ENCODE assay signal across 5 worm cellular contexts in genomic region chrIV:3227549-3228139, ce11.
TF ChIP-seq lines count a peak whose summit lies in the region.

No protein-coding gene starts in this region.

TF ChIP-seq in whole organism, L1 larva, 84 proteins besides CTCF, POLR2A, EP300 and RAD21 (continues in another document):
- peak; percentile 25 to 56 for TF ChIP-seq lsy-2 (tag; optimal IDR thresholded peaks at IDR 0.05; lab: Kevin White, UChicago)
- no peak for TF ChIP-seq pag-3 (tag; optimal IDR thresholded peaks at IDR 0.05; lab: Kevin White, UChicago; ENCODE audit: borderline replicate concordance, insufficient read depth)
- peak; percentile 9 for TF ChIP-seq xbp-1 (tag; optimal IDR thresholded peaks at IDR 0.05; lab: Kevin White, UChicago)
- peak; percentile 25 for TF ChIP-seq nhr-47 (tag; optimal IDR thresholded peaks at IDR 0.05; lab: Kevin White, UChicago)
- peak; percentile 22 for TF ChIP-seq lin-14 (GFP tag; optimal IDR thresholded peaks at IDR 0.05; lab: Kevin White, UChicago)
- TF ChIP-seq lin-35 (GFP tag; optimal IDR thresholded peaks at IDR 0.05; lab: Kevin White, UChicago), result peak; percentile 7 to 74
- no peak for TF ChIP-seq unc-98 (GFP tag; IDR thresholded peaks at IDR 0.05; lab: Robert Waterston, UW)
- no peak for TF ChIP-seq ztf-11 (tag; optimal IDR thresholded peaks at IDR 0.05; lab: Kevin White, UChicago)
- TF ChIP-seq elt-3 (tag; optimal IDR thresholded peaks at IDR 0.05; lab: Kevin White, UChicago), result peak in 3 of 6 experiments; percentile 38 to 79 (median 43)
- no peak for TF ChIP-seq mef-2 (tag; optimal IDR thresholded peaks at IDR 0.05; lab: Kevin White, UChicago)
- TF ChIP-seq dpl-1 (GFP tag; optimal IDR thresholded peaks at IDR 0.05; lab: Kevin White, UChicago), result peak in 1 of 3 experiments; percentile 9
- TF ChIP-seq snu-23 (GFP tag; optimal IDR thresholded peaks at IDR 0.05; lab: Kevin White, UChicago), result peak; percentile 64
- TF ChIP-seq C34B4.2 (tag; optimal IDR thresholded peaks at IDR 0.05; lab: Kevin White, UChicago), result no peak
- TF ChIP-seq sox-4 (tag; optimal IDR thresholded peaks at IDR 0.05; lab: Kevin White, UChicago), result no peak
- no peak for TF ChIP-seq irx-1 (tag; optimal IDR thresholded peaks at IDR 0.05; lab: Kevin White, UChicago)
- TF ChIP-seq nhr-12 (tag; optimal IDR thresholded peaks at IDR 0.05; lab: Kevin White, UChicago), result no peak
- TF ChIP-seq pax-3 (tag; optimal IDR thresholded peaks at IDR 0.05; lab: Kevin White, UChicago), result no peak
- TF ChIP-seq jun-1 (tag; optimal IDR thresholded peaks at IDR 0.05; lab: Kevin White, UChicago), result peak; percentile 27

TF ChIP-seq in whole organism, L3 larva, 47 proteins besides CTCF, POLR2A, EP300 and RAD21 (continues in another document):
- TF ChIP-seq mdl-1 (tag; optimal IDR thresholded peaks at IDR 0.05; lab: Kevin White, UChicago) (no peak), nhr-28 (tag; optimal IDR thresholded peaks at IDR 0.05; lab: Kevin White, UChicago) (no peak), tbx-2 (tag; optimal IDR thresholded peaks at IDR 0.05; lab: Kevin White, UChicago) (no peak), fos-1 (tag; optimal IDR thresholded peaks at IDR 0.05; lab: Kevin White, UChicago) (no peak), ceh-82 (tag; optimal IDR thresholded peaks at IDR 0.05; lab: Kevin White, UChicago) (no peak), nhr-43 (tag; optimal IDR thresholded peaks at IDR 0.05; lab: Kevin White, UChicago; ENCODE audit: poor library complexity, severe bottlenecking) (no peak), sea-2 (GFP tag; optimal IDR thresholded peaks at IDR 0.05; lab: Kevin White, UChicago) (no peak), elt-3 (tag; optimal IDR thresholded peaks at IDR 0.05; lab: Kevin White, UChicago) (no peak), elt-1 (tag; optimal IDR thresholded peaks at IDR 0.05; lab: Kevin White, UChicago) (no peak), nhr-23 (tag; optimal IDR thresholded peaks at IDR 0.05; lab: Kevin White, UChicago) (peak; percentile 73), nhr-12 (tag; optimal IDR thresholded peaks at IDR 0.05; lab: Kevin White, UChicago) (no peak), jun-1 (tag; optimal IDR thresholded peaks at IDR 0.05; lab: Kevin White, UChicago) (peak; percentile 67), lin-15B (tag; optimal IDR thresholded peaks at IDR 0.05; lab: Kevin White, UChicago) (no peak), zag-1 (tag; optimal IDR thresholded peaks at IDR 0.05; lab: Kevin White, UChicago) (no peak), nhr-67 (tag; optimal IDR thresholded peaks at IDR 0.05; lab: Kevin White, UChicago) (no peak), pqm-1 (tag; optimal IDR thresholded peaks at IDR 0.05; lab: Kevin White, UChicago) (peak; percentile 99), elt-2 (tag; optimal IDR thresholded peaks at IDR 0.05; lab: Kevin White, UChicago) (peak; percentile 98), daf-12 (tag; optimal IDR thresholded peaks at IDR 0.05; lab: Kevin White, UChicago) (no peak), aly-2 (tag; optimal IDR thresholded peaks at IDR 0.05; lab: Kevin White, UChicago) (no peak), eor-1 (tag; optimal IDR thresholded peaks at IDR 0.05; lab: Kevin White, UChicago) (no peak)

TF ChIP-seq in whole organism, early embryonic, 17 proteins besides CTCF, POLR2A, EP300 and RAD21:
- TF ChIP-seq hmg-4 (GFP tag; optimal IDR thresholded peaks at IDR 0.05; lab: Kevin White, UChicago), result peak; percentile 48
- TF ChIP-seq F13C5.2 (tag; optimal IDR thresholded peaks at IDR 0.05; lab: Kevin White, UChicago), result peak; percentile 52
- no peak for TF ChIP-seq scrt-1 (GFP tag; IDR thresholded peaks at IDR 0.05; lab: Robert Waterston, UW)

TF ChIP-seq in whole organism, midembryonic, 9 proteins besides CTCF, POLR2A, EP300 and RAD21:
- TF ChIP-seq cog-1 (tag; optimal IDR thresholded peaks at IDR 0.05; lab: Kevin White, UChicago) (peak; percentile 75), ref-1 (GFP tag; conservative IDR thresholded peaks at IDR 0.05; lab: Robert Waterston, UW) (no peak), flt-1 (GFP tag; IDR thresholded peaks at IDR 0.05; lab: Robert Waterston, UW) (peak; percentile 56; the same call in 1 of the 2 replicates)

TF ChIP-seq in whole organism, young adult, 124 proteins besides CTCF, POLR2A, EP300 and RAD21:
- no peak for TF ChIP-seq tbx-9 (tag; optimal IDR thresholded peaks at IDR 0.05; lab: Kevin White, UChicago; ENCODE audit: borderline replicate concordance)
- no peak for TF ChIP-seq cebp-1 (GFP tag; IDR thresholded peaks at IDR 0.05; lab: Robert Waterston, UW)
- TF ChIP-seq cebp-1 (tag; optimal IDR thresholded peaks at IDR 0.05; lab: Kevin White, UChicago), result peak; percentile 60
- TF ChIP-seq nhr-80 (tag; optimal IDR thresholded peaks at IDR 0.05; lab: Kevin White, UChicago), result peak; percentile 98
- no peak for TF ChIP-seq Y95B8A.8 (GFP tag; IDR thresholded peaks at IDR 0.05; lab: Robert Waterston, UW)
- no peak for TF ChIP-seq lin-26 (GFP tag; IDR thresholded peaks at IDR 0.05; lab: Robert Waterston, UW)
- TF ChIP-seq F37B4.10 (GFP tag; IDR thresholded peaks at IDR 0.05; lab: Robert Waterston, UW), result no peak
- no peak for TF ChIP-seq lag-1 (GFP tag; IDR thresholded peaks at IDR 0.05; lab: Robert Waterston, UW)
- no peak for TF ChIP-seq ceh-91 (GFP tag; IDR thresholded peaks at IDR 0.05; lab: Robert Waterston, UW)
- peak; percentile 54; the same call in 1 of the 2 replicates for TF ChIP-seq zfh-2 (GFP tag; conservative IDR thresholded peaks at IDR 0.05; lab: Robert Waterston, UW)
- TF ChIP-seq hmg-20 (GFP tag; IDR thresholded peaks at IDR 0.05; lab: Robert Waterston, UW), result no peak
- TF ChIP-seq lir-1 (GFP tag; conservative IDR thresholded peaks at IDR 0.05; lab: Robert Waterston, UW), result peak; percentile 5; the same call in 1 of the 2 replicates
- TF ChIP-seq ets-4 (GFP tag; optimal IDR thresholded peaks at IDR 0.05; lab: Kevin White, UChicago), result peak; percentile 77
- TF ChIP-seq snpc-4 (GFP tag; optimal IDR thresholded peaks at IDR 0.05; lab: Kevin White, UChicago), result no peak
- TF ChIP-seq snpc-4 (tag; optimal IDR thresholded peaks at IDR 0.05; lab: Kevin White, UChicago), result peak in 2 of 4 experiments; percentile 42 to 47
- TF ChIP-seq unc-62 (GFP tag; optimal IDR thresholded peaks at IDR 0.05; lab: Kevin White, UChicago), result peak; percentile 61
- TF ChIP-seq tbp1 (GFP tag; optimal IDR thresholded peaks at IDR 0.05; lab: Kevin White, UChicago), result peak; percentile 20
- peak; percentile 83 to 87 for TF ChIP-seq let-607 (tag; optimal IDR thresholded peaks at IDR 0.05; lab: Kevin White, UChicago)
- no peak for TF ChIP-seq repo-1 (tag; optimal IDR thresholded peaks at IDR 0.05; lab: Kevin White, UChicago)
- TF ChIP-seq dpl-1 (GFP tag; optimal IDR thresholded peaks at IDR 0.05; lab: Kevin White, UChicago), result no peak
- peak; percentile 64 for TF ChIP-seq nhr-90 (tag; optimal IDR thresholded peaks at IDR 0.05; lab: Kevin White, UChicago)
- TF ChIP-seq atf-7 (tag; optimal IDR thresholded peaks at IDR 0.05; lab: Kevin White, UChicago), result peak; percentile 82
- no peak for TF ChIP-seq rcor-1 (GFP tag; IDR thresholded peaks at IDR 0.05; lab: Robert Waterston, UW)
- TF ChIP-seq B0336.3 (GFP tag; IDR thresholded peaks at IDR 0.05; lab: Robert Waterston, UW), result peak; percentile 53; the same call in 1 of the 2 replicates
- TF ChIP-seq hrde-1 (tag; optimal IDR thresholded peaks at IDR 0.05; lab: Kevin White, UChicago; ENCODE audit: borderline replicate concordance), result no peak
- TF ChIP-seq dox-1 (GFP tag; IDR thresholded peaks at IDR 0.05; lab: Robert Waterston, UW), result peak; percentile 75
- TF ChIP-seq K12H6.12 (tag; optimal IDR thresholded peaks at IDR 0.05; lab: Kevin White, UChicago), result peak; percentile 2
- no peak for TF ChIP-seq him-1 (tag; optimal IDR thresholded peaks at IDR 0.05; lab: Kevin White, UChicago)
- TF ChIP-seq zim-3 (tag; optimal IDR thresholded peaks at IDR 0.05; lab: Kevin White, UChicago), result no peak
- TF ChIP-seq lin-40 (tag; optimal IDR thresholded peaks at IDR 0.05; lab: Kevin White, UChicago), result peak; percentile 42
- TF ChIP-seq lin-35 (GFP tag; optimal IDR thresholded peaks at IDR 0.05; lab: Kevin White, UChicago), result no peak
- peak; percentile 52 for TF ChIP-seq hmg-1.2 (GFP tag; IDR thresholded peaks at IDR 0.05; lab: Robert Waterston, UW)
- TF ChIP-seq chd-7 (tag; optimal IDR thresholded peaks at IDR 0.05; lab: Kevin White, UChicago), result peak; percentile 48
- peak; percentile 59 for TF ChIP-seq attf-5 (GFP tag; optimal IDR thresholded peaks at IDR 0.05; lab: Kevin White, UChicago)
- TF ChIP-seq ekl-4 (GFP tag; IDR thresholded peaks at IDR 0.05; lab: Robert Waterston, UW), result 0 out of 2 replicates have a peak, but pooled peaks have one; percentile 27

Comparison
In these comparisons a context has a peak if more than half of its experiments do, and no peak if none do; other contexts are left out.
1. Of the 8 proteins assayed by ChIP-seq in both whole organism, young adult and whole organism, L1 larva: peak only in whole organism, young adult: unc-62; only in whole organism, L1 larva: lin-35; in both: nhr-90; in neither: 2; mixed calls (peak in some experiments, not most) for 3.